Fruit fly (Drosophila melanogaster) whole organism, embryonic: ENCODE measurements around the gene Arv1.
A peak's percentile ranks its signal among the peaks of the same experiment; 100 is the strongest.

Experiments
- Abd-B ChIP-seq: fragments of 200-800 bp; sonication (Bioruptor generic); optimal IDR thresholded peaks from 2 replicates; lab custom pipeline; 2018; ENCODE audit warnings: missing biosample characterization, mild to moderate bottlenecking, missing genetic modification characterization, moderate library complexity
- B-H1 ChIP-seq: fragments of 200-800 bp; sonication (Bioruptor generic); IDR thresholded peaks from 3 replicates; pipeline ENCODE4 v1.3.6; 2022; ENCODE audit warnings: missing biosample characterization, missing genetic modification characterization
- Blimp-1 ChIP-seq: fragments of 200-800 bp; sonication (Bioruptor generic); optimal IDR thresholded peaks from 3 replicates; lab custom pipeline; 2018; ENCODE audit warnings: missing biosample characterization, missing genetic modification characterization, mild to moderate bottlenecking, moderate library complexity, missing genetic modification reagents
- BtbVII ChIP-seq: fragments of 200-800 bp; sonication (Bioruptor generic); optimal IDR thresholded peaks from 3 replicates; lab custom pipeline; 2017; ENCODE audit warnings: missing biosample characterization, mild to moderate bottlenecking, missing genetic modification characterization
- CG10654 ChIP-seq: fragments of 200-800 bp; sonication (Bioruptor generic); optimal IDR thresholded peaks from 2 replicates; lab custom pipeline; 2016; ENCODE audit warnings: missing biosample characterization, missing genetic modification characterization
- CG10959 ChIP-seq: fragments of 200-800 bp; sonication (Bioruptor generic); IDR thresholded peaks from 2 replicates; pipeline ENCODE4 v1.3.6; 2022; ENCODE audit warnings: missing biosample characterization, missing genetic modification characterization
- CG11398 ChIP-seq: fragments of 200-800 bp; sonication (Bioruptor generic); optimal IDR thresholded peaks from 2 replicates; lab custom pipeline; 2016; ENCODE audit warnings: missing biosample characterization, missing genetic modification characterization
- CG15269 ChIP-seq: fragments of 200-800 bp; sonication (Bioruptor generic); optimal IDR thresholded peaks from 2 replicates; lab custom pipeline; 2018; ENCODE audit warnings: missing biosample characterization, mild to moderate bottlenecking, missing genetic modification characterization, moderate library complexity
- CG15696 ChIP-seq: fragments of 200-800 bp; sonication (Bioruptor generic); optimal IDR thresholded peaks from 2 replicates; lab custom pipeline; 2019; ENCODE audit warnings: missing biosample characterization, mild to moderate bottlenecking, missing genetic modification characterization, moderate library complexity
- CG17802 ChIP-seq: fragments of 200-800 bp; sonication (Bioruptor generic); optimal IDR thresholded peaks from 2 replicates; lab custom pipeline; 2018; ENCODE audit warnings: missing biosample characterization, mild to moderate bottlenecking, missing genetic modification characterization, moderate library complexity
- CG2875 ChIP-seq: fragments of 200-800 bp; sonication (Bioruptor generic); optimal IDR thresholded peaks from 2 replicates; lab custom pipeline; 2017; ENCODE audit warnings: missing biosample characterization, mild to moderate bottlenecking, missing genetic modification characterization, missing genetic modification reagents
- CG2889 ChIP-seq: fragments of 200-800 bp; sonication (Bioruptor generic); IDR thresholded peaks from 3 replicates; pipeline ENCODE4 v1.3.6; 2022; ENCODE audit warnings: missing biosample characterization, missing genetic modification characterization
- CG31441 ChIP-seq: fragments of 200-800 bp; sonication (Bioruptor generic); IDR thresholded peaks from 2 replicates; pipeline ENCODE4 v1.3.6; 2022; ENCODE audit warnings: missing biosample characterization, missing genetic modification characterization
- CG32772 ChIP-seq: fragments of 200-800 bp; sonication (Bioruptor generic); IDR thresholded peaks from 2 replicates; pipeline ENCODE4 v1.3.6; 2022; ENCODE audit warnings: missing biosample characterization, missing genetic modification characterization
- CG33557 ChIP-seq: fragments of 200-800 bp; sonication (Bioruptor generic); optimal IDR thresholded peaks from 2 replicates; lab custom pipeline; 2019; ENCODE audit warnings: missing biosample characterization, mild to moderate bottlenecking, missing genetic modification characterization, moderate library complexity
- CG6765 ChIP-seq: fragments of 200-800 bp; sonication (Bioruptor generic); optimal IDR thresholded peaks from 3 replicates; lab custom pipeline; 2017; ENCODE audit warnings: missing biosample characterization, mild to moderate bottlenecking, missing genetic modification characterization
- CG8290 ChIP-seq, 3 experiments: fragments of 200-800 bp; sonication (Bioruptor generic); optimal IDR thresholded peaks; 2 replicates each; lab custom pipeline; 2016 to 2019; ENCODE audit warnings: missing biosample characterization in 3 of 3, missing genetic modification characterization in 3 of 3, mild to moderate bottlenecking in 2 of 3, moderate library complexity in 1 of 3
- CG9727 ChIP-seq: fragments of 200-800 bp; sonication (Bioruptor generic); optimal IDR thresholded peaks from 3 replicates; lab custom pipeline; 2017; ENCODE audit warnings: missing biosample characterization, mild to moderate bottlenecking, missing genetic modification characterization
- Dad ChIP-seq: fragments of 200-800 bp; sonication (Bioruptor generic); optimal IDR thresholded peaks from 3 replicates; lab custom pipeline; 2016; ENCODE audit warnings: missing biosample characterization, missing genetic modification characterization
- Dref ChIP-seq: fragments of 200-800 bp; sonication (Bioruptor generic); IDR thresholded peaks from 2 replicates; pipeline ENCODE4 v1.3.6; 2022; ENCODE audit warnings: missing biosample characterization, missing genetic modification characterization
- Fer2 ChIP-seq: fragments of 200-800 bp; sonication (Bioruptor generic); optimal IDR thresholded peaks from 2 replicates; lab custom pipeline; 2018; ENCODE audit warnings: missing biosample characterization, mild to moderate bottlenecking, missing genetic modification characterization, moderate library complexity
- H2.0 ChIP-seq: fragments of 200-800 bp; sonication (Bioruptor generic); IDR thresholded peaks from 2 replicates; pipeline ENCODE4 v1.3.6; 2022; ENCODE audit warnings: missing biosample characterization, missing genetic modification characterization
- HLH54F ChIP-seq: fragments of 200-800 bp; sonication (Bioruptor generic); optimal IDR thresholded peaks from 3 replicates; lab custom pipeline; 2016; ENCODE audit warnings: missing biosample characterization, missing genetic modification characterization
- HLHmδ ChIP-seq: fragments of 200-800 bp; sonication (Bioruptor generic); optimal IDR thresholded peaks from 2 replicates; lab custom pipeline; 2018; ENCODE audit warnings: missing biosample characterization, mild to moderate bottlenecking, missing genetic modification characterization, moderate library complexity
- NC2α ChIP-seq: fragments of 200-800 bp; sonication (Bioruptor generic); optimal IDR thresholded peaks from 2 replicates; lab custom pipeline; 2016; ENCODE audit warnings: missing biosample characterization, missing genetic modification characterization
- Nf-YC ChIP-seq: fragments of 200-800 bp; optimal IDR thresholded peaks from 3 replicates; lab custom pipeline; 2019; ENCODE audit warnings: missing biosample characterization, mild to moderate bottlenecking, missing genetic modification characterization, moderate library complexity
- NfI ChIP-seq: fragments of 200-800 bp; sonication (Bioruptor generic); optimal IDR thresholded peaks from 3 replicates; lab custom pipeline; 2018; ENCODE audit warnings: missing biosample characterization, mild to moderate bottlenecking, missing genetic modification characterization, moderate library complexity
- Oli ChIP-seq: fragments of 200-800 bp; sonication (Bioruptor generic); optimal IDR thresholded peaks from 2 replicates; lab custom pipeline; 2018; ENCODE audit warnings: missing biosample characterization, mild to moderate bottlenecking, missing genetic modification characterization, moderate library complexity
- Pdp1 ChIP-seq, 2 experiments: fragments of 200-800 bp; sonication (Bioruptor generic); optimal IDR thresholded peaks; 3 replicates each; lab custom pipeline; 2016; ENCODE audit warnings: missing biosample characterization in 2 of 2, missing genetic modification characterization in 2 of 2, mild to moderate bottlenecking in 1 of 2, moderate library complexity in 1 of 2
- Scr ChIP-seq: fragments of 200-800 bp; sonication (Bioruptor generic); IDR thresholded peaks from 2 replicates; pipeline ENCODE4 v1.3.6; 2022; ENCODE audit warnings: missing biosample characterization, missing genetic modification characterization; ENCODE audit not compliant: partially characterized antibody
- TFAM ChIP-seq: fragments of 200-800 bp; sonication (Bioruptor generic); optimal IDR thresholded peaks from 2 replicates; lab custom pipeline; 2017; ENCODE audit warnings: missing biosample characterization, missing genetic modification characterization, inconsistent platforms
- Xrp1 ChIP-seq: fragments of 200-800 bp; sonication (Bioruptor generic); IDR thresholded peaks from 2 replicates; pipeline ENCODE4 v1.3.6; 2022; ENCODE audit warnings: missing biosample characterization, missing genetic modification characterization
- al ChIP-seq: fragments of 200-800 bp; sonication (Bioruptor generic); IDR thresholded peaks from 2 replicates; pipeline ENCODE4 v1.3.6; 2022; ENCODE audit warnings: missing biosample characterization, missing genetic modification characterization
- bowl ChIP-seq: fragments of 200-800 bp; sonication (Bioruptor generic); IDR thresholded peaks from 2 replicates; pipeline ENCODE4 v1.3.6; 2022; ENCODE audit warnings: missing biosample characterization, missing genetic modification characterization
- ci ChIP-seq: fragments of 200-800 bp; sonication (Bioruptor generic); IDR thresholded peaks from 3 replicates; pipeline ENCODE4 v1.3.6; 2022; ENCODE audit warnings: missing biosample characterization, missing genetic modification characterization
- danr ChIP-seq: fragments of 200-800 bp; sonication (Bioruptor generic); IDR thresholded peaks from 2 replicates; pipeline ENCODE4 v1.3.6; 2022; ENCODE audit warnings: missing biosample characterization, missing genetic modification characterization
- ftz-f1 ChIP-seq: fragments of 200-800 bp; sonication (Bioruptor generic); optimal IDR thresholded peaks from 2 replicates; lab custom pipeline; 2016; ENCODE audit warnings: missing biosample characterization, missing genetic modification characterization
- gsb-n ChIP-seq: fragments of 200-800 bp; sonication (Bioruptor generic); optimal IDR thresholded peaks from 3 replicates; lab custom pipeline; 2018; ENCODE audit warnings: missing biosample characterization, mild to moderate bottlenecking, missing genetic modification characterization
- h ChIP-seq: fragments of >200 bp; optimal IDR thresholded peaks from 2 replicates; lab custom pipeline; 2017
- kay ChIP-seq: fragments of 200-800 bp; sonication (Bioruptor generic); optimal IDR thresholded peaks from 2 replicates; lab custom pipeline; 2016; ENCODE audit warnings: missing biosample characterization, missing genetic modification characterization
- lov ChIP-seq, 2 experiments: fragments of 200-800 bp in 1 of 2; fragments of >200 bp in 1 of 2; sonication (Bioruptor generic) in 1 of 2; IDR thresholded peaks in 1 of 2; optimal IDR thresholded peaks in 1 of 2; 2 replicates in 1 of 2; 3 replicates in 1 of 2; pipeline versions ENCODE4 v1.3.6 to Lab custom; 2017 to 2022; ENCODE audit warnings: missing biosample characterization in 1 of 2, missing genetic modification characterization in 1 of 2
- mld ChIP-seq: fragments of 200-800 bp; sonication (Bioruptor generic); IDR thresholded peaks from 3 replicates; pipeline ENCODE4 v1.3.6; 2022; ENCODE audit warnings: missing biosample characterization, missing genetic modification characterization; ENCODE audit not compliant: partially characterized antibody
- p53 ChIP-seq: fragments of 200-800 bp; sonication (Bioruptor generic); optimal IDR thresholded peaks from 2 replicates; lab custom pipeline; 2016; ENCODE audit warnings: missing biosample characterization, missing genetic modification characterization
- pfk ChIP-seq: fragments of 200-800 bp; sonication (Bioruptor generic); optimal IDR thresholded peaks from 2 replicates; lab custom pipeline; 2018; ENCODE audit warnings: missing biosample characterization, mild to moderate bottlenecking, missing genetic modification characterization, moderate library complexity
- salm ChIP-seq: fragments of 200-800 bp; sonication (Bioruptor generic); optimal IDR thresholded peaks from 2 replicates; lab custom pipeline; 2018; ENCODE audit warnings: missing biosample characterization, mild to moderate bottlenecking, missing genetic modification characterization
- sc ChIP-seq, 3 experiments: fragments of >200 bp in 2 of 3; fragments of 200-800 bp in 1 of 3; sonication (Bioruptor generic) in 1 of 3; optimal IDR thresholded peaks; 2 replicates in 2 of 3; 3 replicates in 1 of 3; lab custom pipeline; 2017; ENCODE audit warnings: mild to moderate bottlenecking in 1 of 3, missing biosample characterization in 1 of 3, missing genetic modification characterization in 1 of 3, missing genetic modification reagents in 1 of 3
- sd ChIP-seq: fragments of 200-800 bp; sonication (Bioruptor generic); optimal IDR thresholded peaks from 3 replicates; lab custom pipeline; 2018; ENCODE audit warnings: missing biosample characterization, mild to moderate bottlenecking, missing genetic modification characterization, moderate library complexity
- sug ChIP-seq: fragments of 200-800 bp; optimal IDR thresholded peaks from 2 replicates; lab custom pipeline; 2019; ENCODE audit warnings: missing biosample characterization, mild to moderate bottlenecking, missing genetic modification characterization, moderate library complexity

Gene Arv1

DNA sequence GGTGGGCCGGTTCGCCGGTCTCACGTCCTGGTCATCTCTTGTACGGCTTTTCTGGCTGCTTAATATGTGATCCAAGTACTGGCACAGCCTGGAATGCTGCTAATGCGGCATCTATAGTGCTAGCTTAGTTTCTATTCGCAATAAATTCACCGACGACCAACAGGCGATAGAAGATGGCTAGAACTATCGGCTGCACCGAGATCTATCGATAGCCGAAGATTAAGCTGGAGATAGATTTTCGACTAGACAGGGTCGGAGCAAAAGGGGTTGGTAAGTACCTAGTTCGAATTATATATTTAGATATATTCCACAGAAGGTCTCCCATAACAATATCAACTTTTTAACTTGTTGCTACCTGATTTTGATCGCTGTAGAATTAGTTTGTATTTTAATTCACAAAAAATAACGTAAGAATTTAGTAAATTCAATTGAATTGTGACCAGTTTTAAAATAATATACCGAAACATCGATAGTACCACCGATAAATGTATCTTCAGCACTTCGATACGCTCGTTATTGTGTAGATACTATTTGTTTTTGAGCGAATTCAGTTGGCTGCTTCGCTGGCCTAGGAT lies 21.7 kb downstream of the Arv1 start, which contains the start of the genes Glg1 and M6 (continued):
- peak; percentile 51 to 64 for TF ChIP-seq Pdp1 (GFP tag; optimal IDR thresholded peaks at IDR 0.05; lab: Kevin White, UChicago)
- TF ChIP-seq CG33557 (GFP tag; lab: Kevin White, UChicago): peak; percentile 54
- no peak for TF ChIP-seq BtbVII
- TF ChIP-seq CG2889 (GFP tag; lab: Robert Waterston, UW): no peak
- no peak for TF ChIP-seq TFAM (GFP tag; lab: Kevin White, UChicago)
- TF ChIP-seq sc (optimal IDR thresholded peaks at IDR 0.05; lab: Kevin White, UChicago): no peak
- no peak for TF ChIP-seq sc (GFP tag; optimal IDR thresholded peaks at IDR 0.05; lab: Kevin White, UChicago)
- TF ChIP-seq Xrp1 (GFP tag; lab: Robert Waterston, UW): peak; percentile 74
- peak; percentile 43; the same call in 1 of the 3 replicates for TF ChIP-seq ci (GFP tag; lab: Robert Waterston, UW)
- no peak for TF ChIP-seq CG11398
- no peak for TF ChIP-seq bowl (GFP tag; lab: Robert Waterston, UW)
- peak; percentile 53 for TF ChIP-seq Oli
- TF ChIP-seq danr (GFP tag; lab: Robert Waterston, UW): no peak
- TF ChIP-seq Dad (GFP tag; lab: Kevin White, UChicago): peak; percentile 49
- peak; percentile 46 for TF ChIP-seq H2.0
- peak; percentile 74 for TF ChIP-seq sug (tag; lab: Kevin White, UChicago)
- peak; percentile 74 for TF ChIP-seq CG15269 (tag; lab: Kevin White, UChicago)
- peak; percentile 12 for TF ChIP-seq ftz-f1 (GFP tag; lab: Kevin White, UChicago)
- TF ChIP-seq Blimp-1 (GFP tag; lab: Kevin White, UChicago): peak; percentile 36
- TF ChIP-seq NfI (GFP tag; lab: Kevin White, UChicago): peak; percentile 69
- TF ChIP-seq sd (tag; lab: Kevin White, UChicago): peak; percentile 10
- peak; percentile 77 for TF ChIP-seq Abd-B (GFP tag; lab: Kevin White, UChicago)
- no peak for TF ChIP-seq HLHmδ (GFP tag; lab: Kevin White, UChicago)
- TF ChIP-seq CG31441: no peak; the same call in 1 of the 2 replicates
- TF ChIP-seq h (lab: Kevin White, UChicago): no peak
- TF ChIP-seq CG32772 (GFP tag; lab: Robert Waterston, UW): peak; percentile 51; the same call in 1 of the 2 replicates
- TF ChIP-seq al: peak; percentile 46; the same call in 1 of the 2 replicates
- TF ChIP-seq NC2α: peak; percentile 5
- TF ChIP-seq lov (optimal IDR thresholded peaks at IDR 0.05; lab: Kevin White, UChicago): no peak
- TF ChIP-seq lov (GFP tag; IDR thresholded peaks at IDR 0.05; lab: Robert Waterston, UW): no peak
- peak; percentile 92 for TF ChIP-seq mld (GFP tag; lab: Robert Waterston, UW)
- TF ChIP-seq HLH54F (GFP tag; lab: Kevin White, UChicago): peak; percentile 76
- TF ChIP-seq pfk (GFP tag; lab: Kevin White, UChicago): no peak
- TF ChIP-seq CG8290 (GFP tag; optimal IDR thresholded peaks at IDR 0.05; lab: Kevin White, UChicago): peak; percentile 62
- peak; percentile 63 to 74 for TF ChIP-seq CG8290 (tag; optimal IDR thresholded peaks at IDR 0.05; lab: Kevin White, UChicago)
- TF ChIP-seq gsb-n: peak; percentile 76
- TF ChIP-seq Dref (GFP tag; lab: Robert Waterston, UW): peak; percentile 89
- no peak for TF ChIP-seq CG2875 (GFP tag; lab: Kevin White, UChicago)
- no peak for TF ChIP-seq p53
- peak; percentile 55 for TF ChIP-seq CG10654 (GFP tag; lab: Kevin White, UChicago)
- 0 out of 3 replicates have a peak, but pooled peaks have one; percentile 28 for TF ChIP-seq B-H1 (GFP tag; lab: Robert Waterston, UW)
- peak; percentile 96 for TF ChIP-seq Scr
- peak; percentile 18 for TF ChIP-seq CG17802 (tag; lab: Kevin White, UChicago)
- TF ChIP-seq CG15696 (tag; lab: Kevin White, UChicago): peak; percentile 66
- peak; percentile 64 for TF ChIP-seq Nf-YC (tag; lab: Kevin White, UChicago)
- TF ChIP-seq salm: no peak
- TF ChIP-seq CG10959: no peak
- TF ChIP-seq CG6765 (GFP tag; lab: Kevin White, UChicago): no peak
- TF ChIP-seq CG9727 (GFP tag; lab: Kevin White, UChicago): peak; percentile 67
- TF ChIP-seq Fer2 (tag; lab: Kevin White, UChicago): peak; percentile 16
- TF ChIP-seq kay (GFP tag; lab: Kevin White, UChicago): peak; percentile 46
